Worm (Caenorhabditis elegans): ENCODE data around the gene C07B5.3.

- TF ChIP-seq ets-7 (tag; optimal IDR thresholded peaks at IDR 0.05) (no peak), B0310.2 (tag; optimal IDR thresholded peaks at IDR 0.05) (no peak), ama-1 (optimal IDR thresholded peaks at IDR 0.05) (no peak), aly-1 (tag; optimal IDR thresholded peaks at IDR 0.05) (no peak), hmg-4 (GFP tag; optimal IDR thresholded peaks at IDR 0.05) (no peak), flt-1 (GFP tag; IDR thresholded peaks at IDR 0.05) (no peak), hmbx-1 (tag; optimal IDR thresholded peaks at IDR 0.05) (no peak), sea-1 (GFP tag; conservative IDR thresholded peaks at IDR 0.05) (no peak), ceh-13 (GFP tag; optimal IDR thresholded peaks at IDR 0.05) (no peak), pes-1 (GFP tag; IDR thresholded peaks at IDR 0.05) (no peak), ceh-36 (tag; optimal IDR thresholded peaks at IDR 0.05) (no peak)
Measured at ce11 chrX:9489578-9489977, 33.4 kb downstream of the C07B5.3 start.

Measured in whole organism, early embryonic.